Worm (Caenorhabditis elegans) whole organism, young adult: ENCODE results near the gene C25H3.15.

ENCODE experiments used
- C06A6.2 ChIP-seq: fragments of 200-800 bp; sonication (Bioruptor generic); conservative IDR thresholded peaks from 2 replicates; pipeline ENCODE4 v1.3.6; 2022; ENCODE audit warnings: missing genetic modification characterization, missing compliant biosample characterization
- F23B12.7 ChIP-seq: sonication (generic microtip); optimal IDR thresholded peaks from 2 replicates; lab custom pipeline; 2017; ENCODE audit warnings: missing genetic modification characterization, mild to moderate bottlenecking, missing compliant biosample characterization, antibody characterized with exemption, moderate library complexity; ENCODE audit not compliant: insufficient read depth
- Y95B8A.8 ChIP-seq: fragments of 200-800 bp; sonication (Bioruptor generic); IDR thresholded peaks from 2 replicates; pipeline ENCODE4 v1.3.6; 2022; ENCODE audit warnings: missing genetic modification reagents, missing genetic modification characterization, missing compliant biosample characterization
- bed-1 ChIP-seq: fragments of 200-800 bp; sonication (Bioruptor generic); IDR thresholded peaks from 2 replicates; pipeline ENCODE4 v1.3.6; 2022; ENCODE audit warnings: missing genetic modification reagents, missing genetic modification characterization, missing compliant biosample characterization
- cebp-2 ChIP-seq: fragments of 200-800 bp; sonication (Bioruptor generic); IDR thresholded peaks from 2 replicates; pipeline ENCODE4 v1.3.6; 2022; ENCODE audit warnings: missing genetic modification characterization, missing compliant biosample characterization
- nfya-2 ChIP-seq: fragments of 200-800 bp; sonication (Bioruptor generic); IDR thresholded peaks from 2 replicates; pipeline ENCODE4 v1.3.6; 2022; ENCODE audit warnings: missing genetic modification reagents, missing genetic modification characterization, missing compliant biosample characterization
- sdz-38 ChIP-seq: sonication (generic microtip); optimal IDR thresholded peaks from 2 replicates; lab custom pipeline; 2016; ENCODE audit warnings: missing genotype, missing genetic modification characterization, missing compliant biosample characterization
- snpc-1.1 ChIP-seq: sonication (generic microtip); optimal IDR thresholded peaks from 2 replicates; lab custom pipeline; 2017; ENCODE audit warnings: missing genetic modification characterization, mild to moderate bottlenecking, missing compliant biosample characterization, antibody characterized with exemption, moderate library complexity, missing genotype, missing genetic modification reagents; ENCODE audit not compliant: insufficient read depth
- snpc-1.3 ChIP-seq: sonication (generic microtip); optimal IDR thresholded peaks from 2 replicates; lab custom pipeline; 2017; ENCODE audit warnings: missing genetic modification characterization, mild to moderate bottlenecking, missing compliant biosample characterization, antibody characterized with exemption, moderate library complexity, missing genotype, missing genetic modification reagents; ENCODE audit not compliant: insufficient read depth
- snpc-4 ChIP-seq, 5 experiments: fragments of 150-350 bp in 1 of 5; sonication (generic microtip) in 4 of 5; optimal IDR thresholded peaks; 2 replicates each; lab custom pipeline; 2014 to 2018; ENCODE audit warnings: missing genetic modification characterization in 5 of 5, missing biosample characterization in 3 of 5, antibody characterized with exemption in 2 of 5, mild to moderate bottlenecking in 2 of 5, missing compliant biosample characterization in 2 of 5, missing genotype in 2 of 5, moderate library complexity in 2 of 5, missing genetic modification reagents in 1 of 5

ce11 chrII:5648272-5648671, 16.9 kb upstream of the C25H3.15 start, which contains the start of gene ddl-1:
- no peak for TF ChIP-seq snpc-1.1
- no peak for TF ChIP-seq cebp-2 (GFP tag; lab: Robert Waterston, UW)
- TF ChIP-seq Y95B8A.8 (GFP tag; lab: Robert Waterston, UW) = no peak
- TF ChIP-seq snpc-1.3 (tag; lab: Kevin White, UChicago) = no peak
- no peak for TF ChIP-seq F23B12.7 (tag; lab: Kevin White, UChicago)
- no peak for TF ChIP-seq nfya-2 (GFP tag; lab: Robert Waterston, UW)
- TF ChIP-seq C06A6.2 (GFP tag; lab: Robert Waterston, UW) = no peak
- no peak for TF ChIP-seq sdz-38 (tag; lab: Kevin White, UChicago)
- no peak for TF ChIP-seq bed-1 (GFP tag; lab: Robert Waterston, UW)
- no peak for TF ChIP-seq snpc-4 (GFP tag; optimal IDR thresholded peaks at IDR 0.05; lab: Kevin White, UChicago)
- no peak for TF ChIP-seq snpc-4 (tag; optimal IDR thresholded peaks at IDR 0.05; lab: Kevin White, UChicago)
